Worm (Caenorhabditis elegans) whole organism, young adult: Measurements from ENCODE around the gene srr-1.
A peak's percentile ranks its signal among the peaks of the same experiment; 100 is the strongest.

Experiments used
- F52B5.7 ChIP-seq: sonication (generic microtip); optimal IDR thresholded peaks from 2 replicates; lab custom pipeline; 2016; ENCODE audit warnings: mild to moderate bottlenecking, missing genetic modification characterization, missing compliant biosample characterization
- F57C9.4 ChIP-seq: sonication (generic microtip); optimal IDR thresholded peaks from 2 replicates; lab custom pipeline; 2017; ENCODE audit warnings: mild to moderate bottlenecking, missing genetic modification characterization, missing compliant biosample characterization
- K11D2.4 ChIP-seq: fragments of 200-800 bp; sonication (Bioruptor generic); IDR thresholded peaks from 2 replicates; pipeline ENCODE4 v1.3.6; 2022; ENCODE audit warnings: missing genetic modification reagents, missing genetic modification characterization, missing compliant biosample characterization
- K12H6.12 ChIP-seq: fragments of 200-800 bp; sonication (Bioruptor generic); optimal IDR thresholded peaks from 2 replicates; lab custom pipeline; 2018; ENCODE audit warnings: mild to moderate bottlenecking, missing genetic modification characterization, missing compliant biosample characterization
- T07F8.4 ChIP-seq: sonication (generic microtip); optimal IDR thresholded peaks from 2 replicates; lab custom pipeline; 2016; ENCODE audit warnings: mild to moderate bottlenecking, missing genetic modification characterization, moderate library complexity, missing compliant biosample characterization
- Y53G8AR.9 ChIP-seq: fragments of 200-800 bp; sonication (Bioruptor generic); conservative IDR thresholded peaks from 2 replicates; pipeline ENCODE4 v1.3.6; 2022; ENCODE audit warnings: missing genetic modification reagents, missing genetic modification characterization, missing compliant biosample characterization
- Y56A3A.18 ChIP-seq: fragments of 200-800 bp; sonication (Bioruptor generic); IDR thresholded peaks from 2 replicates; pipeline ENCODE4 v1.3.6; 2022; ENCODE audit warnings: missing genetic modification reagents, missing genetic modification characterization, missing compliant biosample characterization
- ZK185.1 ChIP-seq: sonication (generic microtip); optimal IDR thresholded peaks from 2 replicates; lab custom pipeline; 2016; ENCODE audit warnings: mild to moderate bottlenecking, missing genetic modification characterization, missing compliant biosample characterization; ENCODE audit not compliant: poor library complexity, severe bottlenecking
- aptf-2 ChIP-seq: fragments of 200-800 bp; sonication (Bioruptor generic); conservative IDR thresholded peaks from 2 replicates; pipeline ENCODE4 v1.3.6; 2022; ENCODE audit warnings: missing genetic modification reagents, missing genetic modification characterization, missing compliant biosample characterization
- atf-7 ChIP-seq: sonication (generic microtip); optimal IDR thresholded peaks from 2 replicates; lab custom pipeline; 2017; ENCODE audit warnings: mild to moderate bottlenecking, missing genetic modification characterization, missing compliant biosample characterization
- athp-1 ChIP-seq: sonication (generic microtip); optimal IDR thresholded peaks from 2 replicates; lab custom pipeline; 2017; ENCODE audit warnings: mild to moderate bottlenecking, missing genetic modification characterization, missing compliant biosample characterization
- attf-5 ChIP-seq: fragments of 200-800 bp; sonication (Bioruptor generic); optimal IDR thresholded peaks from 2 replicates; lab custom pipeline; 2018; ENCODE audit warnings: mild to moderate bottlenecking, missing genetic modification characterization, missing compliant biosample characterization
- bed-1 ChIP-seq: fragments of 200-800 bp; sonication (Bioruptor generic); IDR thresholded peaks from 2 replicates; pipeline ENCODE4 v1.3.6; 2022; ENCODE audit warnings: missing genetic modification reagents, missing genetic modification characterization, missing compliant biosample characterization
- bed-2 ChIP-seq: fragments of 200-800 bp; sonication (Bioruptor generic); IDR thresholded peaks from 2 replicates; pipeline ENCODE4 v1.3.6; 2022; ENCODE audit warnings: missing genetic modification reagents, missing genetic modification characterization, missing compliant biosample characterization
- cebp-1 ChIP-seq, 2 experiments: fragments of 200-800 bp in 1 of 2; sonication (Bioruptor generic) in 1 of 2; sonication (generic microtip) in 1 of 2; IDR thresholded peaks in 1 of 2; optimal IDR thresholded peaks in 1 of 2; 2 replicates each; pipeline versions ENCODE4 v1.3.6 to Lab custom; 2017 to 2022; ENCODE audit warnings: missing compliant biosample characterization in 2 of 2, missing genetic modification characterization in 2 of 2, mild to moderate bottlenecking in 1 of 2, missing genetic modification reagents in 1 of 2, moderate library complexity in 1 of 2
- ceh-27 ChIP-seq: fragments of 200-800 bp; sonication (Bioruptor generic); optimal IDR thresholded peaks from 2 replicates; lab custom pipeline; 2018; ENCODE audit warnings: mild to moderate bottlenecking, missing genetic modification characterization, moderate library complexity, missing compliant biosample characterization
- ceh-58 ChIP-seq: fragments of 200-800 bp; sonication (Bioruptor generic); IDR thresholded peaks from 2 replicates; pipeline ENCODE4 v1.3.6; 2022; ENCODE audit warnings: missing genetic modification characterization, missing compliant biosample characterization
- ceh-79 ChIP-seq: sonication (generic microtip); optimal IDR thresholded peaks from 2 replicates; lab custom pipeline; 2017; ENCODE audit warnings: mild to moderate bottlenecking, missing genetic modification characterization, missing compliant biosample characterization
- chd-7 ChIP-seq: sonication (generic microtip); optimal IDR thresholded peaks from 2 replicates; lab custom pipeline; 2016; ENCODE audit warnings: mild to moderate bottlenecking, missing genetic modification characterization, moderate library complexity, missing compliant biosample characterization
- dpff-1 ChIP-seq: sonication (generic microtip); optimal IDR thresholded peaks from 2 replicates; lab custom pipeline; 2017; ENCODE audit warnings: mild to moderate bottlenecking, missing genetic modification characterization, missing compliant biosample characterization
- dpl-1 ChIP-seq: fragments of 150-350 bp; optimal IDR thresholded peaks from 2 replicates; lab custom pipeline; 2014; ENCODE audit warnings: missing biosample characterization, missing genetic modification reagents, missing genetic modification characterization
- egl-44 ChIP-seq: fragments of 200-800 bp; sonication (Bioruptor generic); IDR thresholded peaks from 2 replicates; pipeline ENCODE4 v1.3.6; 2022; ENCODE audit warnings: missing genetic modification reagents, missing genetic modification characterization, missing compliant biosample characterization
- egrh-3 ChIP-seq: fragments of 200-800 bp; sonication (Bioruptor generic); IDR thresholded peaks from 2 replicates; pipeline ENCODE4 v1.3.6; 2022; ENCODE audit warnings: missing genetic modification reagents, missing genetic modification characterization, missing compliant biosample characterization
- ekl-4 ChIP-seq: fragments of 200-800 bp; sonication (Bioruptor generic); IDR thresholded peaks from 2 replicates; pipeline ENCODE4 v1.3.6; 2022; ENCODE audit warnings: missing genetic modification reagents, missing genetic modification characterization, missing compliant biosample characterization
- ets-4 ChIP-seq: fragments of 200-800 bp; sonication (Bioruptor generic); optimal IDR thresholded peaks from 2 replicates; lab custom pipeline; 2018; ENCODE audit warnings: mild to moderate bottlenecking, missing genetic modification characterization, missing compliant biosample characterization
- him-1 ChIP-seq: sonication (generic microtip); optimal IDR thresholded peaks from 2 replicates; lab custom pipeline; 2016; ENCODE audit warnings: missing genotype, missing genetic modification reagents, missing genetic modification characterization, missing compliant biosample characterization
- hmg-1.2 ChIP-seq: fragments of 200-800 bp; sonication (Bioruptor generic); IDR thresholded peaks from 2 replicates; pipeline ENCODE4 v1.3.6; 2022; ENCODE audit warnings: missing genetic modification reagents, missing genetic modification characterization, missing compliant biosample characterization
- let-607 ChIP-seq, 2 experiments: fragments of 200-800 bp in 1 of 2; sonication (Bioruptor generic) in 1 of 2; sonication (generic microtip) in 1 of 2; optimal IDR thresholded peaks; 2 replicates each; lab custom pipeline; 2016 to 2018; ENCODE audit warnings: mild to moderate bottlenecking in 2 of 2, missing compliant biosample characterization in 2 of 2, missing genetic modification characterization in 2 of 2, moderate library complexity in 2 of 2, missing genotype in 1 of 2
- lin-35 ChIP-seq, 3 experiments: fragments of 150-350 bp in 2 of 3; sonication (generic microtip) in 1 of 3; optimal IDR thresholded peaks; 2 replicates each; lab custom pipeline; 2014 to 2018; ENCODE audit warnings: missing biosample characterization in 3 of 3, missing genetic modification characterization in 3 of 3, missing genetic modification reagents in 3 of 3
- lin-40 ChIP-seq: sonication (generic microtip); optimal IDR thresholded peaks from 2 replicates; lab custom pipeline; 2016; ENCODE audit warnings: missing genetic modification characterization, mild to moderate bottlenecking, missing compliant biosample characterization, missing genotype, missing genetic modification reagents
- lsl-1 ChIP-seq: fragments of 200-800 bp; sonication (Bioruptor generic); optimal IDR thresholded peaks from 2 replicates; lab custom pipeline; 2018; ENCODE audit warnings: mild to moderate bottlenecking, missing genetic modification characterization, moderate library complexity, missing compliant biosample characterization
- lsy-27 ChIP-seq: sonication (generic microtip); optimal IDR thresholded peaks from 2 replicates; lab custom pipeline; 2017; ENCODE audit warnings: missing genetic modification characterization, mild to moderate bottlenecking, missing compliant biosample characterization, antibody characterized with exemption, missing genotype, borderline replicate concordance; ENCODE audit not compliant: insufficient read depth
- mcd-1 ChIP-seq: fragments of 200-800 bp; sonication (Bioruptor generic); IDR thresholded peaks from 2 replicates; pipeline ENCODE4 v1.3.6; 2022; ENCODE audit warnings: missing genetic modification reagents, missing genetic modification characterization, missing compliant biosample characterization
- mel-28 ChIP-seq: sonication (generic microtip); optimal IDR thresholded peaks from 2 replicates; lab custom pipeline; 2016; ENCODE audit warnings: borderline replicate concordance, mild to moderate bottlenecking, missing genetic modification characterization, missing compliant biosample characterization
- nfya-2 ChIP-seq: fragments of 200-800 bp; sonication (Bioruptor generic); IDR thresholded peaks from 2 replicates; pipeline ENCODE4 v1.3.6; 2022; ENCODE audit warnings: missing genetic modification reagents, missing genetic modification characterization, missing compliant biosample characterization
- nfyb-1 ChIP-seq: fragments of 200-800 bp; sonication (Bioruptor generic); IDR thresholded peaks from 2 replicates; pipeline ENCODE4 v1.3.6; 2022; ENCODE audit warnings: missing genetic modification reagents, missing genetic modification characterization, missing compliant biosample characterization
- nhr-80 ChIP-seq: sonication (generic microtip); optimal IDR thresholded peaks from 2 replicates; lab custom pipeline; 2016; ENCODE audit warnings: missing genetic modification characterization, missing compliant biosample characterization
- pbrm-1 ChIP-seq: fragments of 200-800 bp; sonication (Bioruptor generic); IDR thresholded peaks from 2 replicates; pipeline ENCODE4 v1.3.6; 2022; ENCODE audit warnings: missing genetic modification reagents, missing genetic modification characterization, missing compliant biosample characterization
- rcor-1 ChIP-seq: fragments of 200-800 bp; sonication (Bioruptor generic); IDR thresholded peaks from 2 replicates; pipeline ENCODE4 v1.3.6; 2022; ENCODE audit warnings: missing genetic modification reagents, missing genetic modification characterization, missing compliant biosample characterization
- snpc-1.3 ChIP-seq: sonication (generic microtip); optimal IDR thresholded peaks from 2 replicates; lab custom pipeline; 2017; ENCODE audit warnings: missing genetic modification characterization, mild to moderate bottlenecking, missing compliant biosample characterization, antibody characterized with exemption, moderate library complexity, missing genotype, missing genetic modification reagents; ENCODE audit not compliant: insufficient read depth
- snpc-3.4 ChIP-seq: sonication (generic microtip); optimal IDR thresholded peaks from 2 replicates; lab custom pipeline; 2017; ENCODE audit warnings: missing genetic modification characterization, mild to moderate bottlenecking, missing compliant biosample characterization, antibody characterized with exemption, moderate library complexity, missing genotype, missing genetic modification reagents
- snpc-4 ChIP-seq, 5 experiments: fragments of 150-350 bp in 1 of 5; sonication (generic microtip) in 4 of 5; optimal IDR thresholded peaks; 2 replicates each; lab custom pipeline; 2014 to 2018; ENCODE audit warnings: missing genetic modification characterization in 5 of 5, missing biosample characterization in 3 of 5, antibody characterized with exemption in 2 of 5, mild to moderate bottlenecking in 2 of 5, missing compliant biosample characterization in 2 of 5, missing genotype in 2 of 5, moderate library complexity in 2 of 5, missing genetic modification reagents in 1 of 5
- sptf-2 ChIP-seq: fragments of 200-800 bp; sonication (Bioruptor generic); optimal IDR thresholded peaks from 2 replicates; lab custom pipeline; 2018; ENCODE audit warnings: mild to moderate bottlenecking, missing genetic modification characterization, missing compliant biosample characterization
- xnd-1 ChIP-seq: sonication (generic microtip); optimal IDR thresholded peaks from 2 replicates; lab custom pipeline; 2016; ENCODE audit warnings: missing genotype, missing genetic modification reagents, missing genetic modification characterization, missing compliant biosample characterization
- ztf-18 ChIP-seq: sonication (generic microtip); optimal IDR thresholded peaks from 2 replicates; lab custom pipeline; 2016; ENCODE audit warnings: missing genotype, mild to moderate bottlenecking, missing genetic modification characterization, missing compliant biosample characterization

Gene srr-1

DNA sequence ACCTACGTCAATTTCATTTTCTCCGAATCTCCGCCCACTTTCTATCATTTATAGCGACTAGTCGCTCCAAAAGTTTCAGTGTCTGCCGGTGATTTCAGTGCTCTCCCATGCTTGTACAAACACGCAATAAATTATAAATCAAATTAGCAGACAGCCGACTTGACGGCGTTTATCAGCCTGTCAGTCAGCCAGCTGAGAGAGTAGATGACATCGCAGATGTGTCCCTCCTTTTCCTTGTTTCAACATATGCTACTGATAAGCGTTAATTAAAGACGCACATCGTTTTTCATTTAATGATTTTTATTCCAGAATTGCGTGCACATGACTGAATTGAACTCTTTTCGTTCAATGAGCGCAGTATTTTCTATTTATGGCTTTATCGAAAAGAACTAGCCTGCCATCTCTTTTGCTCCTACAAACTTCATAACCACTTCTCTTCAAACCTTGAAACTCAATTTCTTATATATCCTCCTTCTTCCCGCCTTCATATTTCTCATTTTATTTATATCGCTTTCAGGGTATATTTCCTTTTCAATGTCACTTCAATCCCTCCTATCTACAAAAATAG lies 10.3 kb downstream of the srr-1 start, which contains the start of gene lap-2 (continued):
- no peak for TF ChIP-seq mel-28 (tag; lab: Kevin White, UChicago)
- TF ChIP-seq him-1 (tag; lab: Kevin White, UChicago), result no peak
- no peak for TF ChIP-seq snpc-4 (GFP tag; optimal IDR thresholded peaks at IDR 0.05; lab: Kevin White, UChicago)
- TF ChIP-seq snpc-4 (tag; optimal IDR thresholded peaks at IDR 0.05; lab: Kevin White, UChicago), result peak in 1 of 4 experiments; percentile 26
- no peak for TF ChIP-seq K12H6.12 (tag; lab: Kevin White, UChicago)
- TF ChIP-seq snpc-3.4 (tag; lab: Kevin White, UChicago), result no peak
- TF ChIP-seq bed-1 (GFP tag; lab: Robert Waterston, UW), result no peak
- no peak for TF ChIP-seq F52B5.7
- TF ChIP-seq T07F8.4 (tag; lab: Kevin White, UChicago), result no peak
- no peak for TF ChIP-seq ceh-58 (GFP tag; lab: Robert Waterston, UW)
- no peak for TF ChIP-seq dpff-1 (tag; lab: Kevin White, UChicago)
- TF ChIP-seq nfya-2 (GFP tag; lab: Robert Waterston, UW), result no peak
- TF ChIP-seq F57C9.4 (tag; lab: Kevin White, UChicago), result no peak
- no peak for TF ChIP-seq ekl-4
- TF ChIP-seq dpl-1 (GFP tag; lab: Kevin White, UChicago), result no peak
- no peak for TF ChIP-seq Y56A3A.18 (GFP tag; lab: Robert Waterston, UW)
- no peak for TF ChIP-seq bed-2 (GFP tag; lab: Robert Waterston, UW)
- TF ChIP-seq rcor-1, result no peak
- peak; percentile 51 for TF ChIP-seq chd-7 (tag; lab: Kevin White, UChicago)
- TF ChIP-seq egrh-3 (GFP tag; lab: Robert Waterston, UW), result no peak
- no peak for TF ChIP-seq Y53G8AR.9 (GFP tag; lab: Robert Waterston, UW)
- no peak for TF ChIP-seq ceh-27
- TF ChIP-seq egl-44, result peak; percentile 53; the same call in 1 of the 2 replicates
- TF ChIP-seq snpc-1.3, result no peak
- no peak for TF ChIP-seq ceh-79
- no peak for TF ChIP-seq xnd-1 (tag; lab: Kevin White, UChicago)
- 0 out of 2 replicates have a peak, but pooled peaks have one; percentile 33 for TF ChIP-seq K11D2.4 (GFP tag; lab: Robert Waterston, UW)

DNA sequence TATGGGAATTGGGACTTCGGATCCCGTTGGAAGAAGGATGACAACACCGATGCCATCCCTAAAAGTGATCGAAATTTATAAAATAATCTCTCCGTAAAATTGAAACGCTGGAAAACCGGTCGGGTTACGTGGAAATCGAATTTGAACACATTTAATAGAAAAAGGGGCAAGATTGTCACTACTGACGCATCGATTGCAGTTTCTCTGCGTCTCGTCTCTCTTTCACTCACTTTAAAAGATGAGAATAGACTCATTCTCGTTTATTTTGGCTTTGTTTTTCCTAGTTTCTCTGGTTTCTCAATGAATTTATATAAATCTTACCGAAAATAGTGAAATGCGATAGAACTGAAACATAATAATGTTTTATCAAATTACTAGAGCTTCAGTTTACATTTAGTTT lies 11.9 kb downstream of the srr-1 start, which contains the start of gene scyl-1:
Gene scyl-1 (minus strand): TSS at position 56 of the 400 bp plus-strand sequence.
- no peak for TF ChIP-seq athp-1 (tag; lab: Kevin White, UChicago)
- peak; percentile 27 for TF ChIP-seq ceh-27
- peak; percentile 29 for TF ChIP-seq nhr-80
- peak in 1 of 2 experiments; percentile 66 for TF ChIP-seq let-607 (tag; optimal IDR thresholded peaks at IDR 0.05; lab: Kevin White, UChicago)
- peak; percentile 65 for TF ChIP-seq mcd-1
- TF ChIP-seq nfya-2 (GFP tag; lab: Robert Waterston, UW), result no peak
- TF ChIP-seq lsl-1, result no peak
- no peak for TF ChIP-seq ets-4 (GFP tag; lab: Kevin White, UChicago)
- no peak for TF ChIP-seq sptf-2 (GFP tag; lab: Kevin White, UChicago)
- peak; percentile 6 for TF ChIP-seq attf-5 (GFP tag; lab: Kevin White, UChicago)
- no peak for TF ChIP-seq cebp-1 (GFP tag; IDR thresholded peaks at IDR 0.05; lab: Robert Waterston, UW)
- no peak for TF ChIP-seq cebp-1 (tag; optimal IDR thresholded peaks at IDR 0.05; lab: Kevin White, UChicago)
- TF ChIP-seq ekl-4, result 0 out of 2 replicates have a peak, but pooled peaks have one; percentile 48
- TF ChIP-seq nfyb-1 (GFP tag; lab: Robert Waterston, UW), result peak; percentile 63; the same call in 1 of the 2 replicates
- no peak for TF ChIP-seq mel-28 (tag; lab: Kevin White, UChicago)
- peak; percentile 90 for TF ChIP-seq ztf-18 (tag; lab: Kevin White, UChicago)
- TF ChIP-seq atf-7 (tag; lab: Kevin White, UChicago), result no peak
- TF ChIP-seq hmg-1.2, result no peak; the same call in 1 of the 2 replicates
- peak; percentile 61; the same call in 1 of the 2 replicates for TF ChIP-seq pbrm-1 (GFP tag; lab: Robert Waterston, UW)
- peak in 1 of 3 experiments; percentile 89 for TF ChIP-seq lin-35 (GFP tag; optimal IDR thresholded peaks at IDR 0.05; lab: Kevin White, UChicago)
- TF ChIP-seq lin-40, result peak; percentile 78
- peak; percentile 63 for TF ChIP-seq ZK185.1 (tag; lab: Kevin White, UChicago)
- TF ChIP-seq lsy-27 (tag; lab: Kevin White, UChicago), result no peak
- no peak for TF ChIP-seq aptf-2 (GFP tag; lab: Robert Waterston, UW)
